Worm (Caenorhabditis elegans): ENCODE results near the gene Y38E10A.1.

The Y38E10A.1 gene

DNA sequence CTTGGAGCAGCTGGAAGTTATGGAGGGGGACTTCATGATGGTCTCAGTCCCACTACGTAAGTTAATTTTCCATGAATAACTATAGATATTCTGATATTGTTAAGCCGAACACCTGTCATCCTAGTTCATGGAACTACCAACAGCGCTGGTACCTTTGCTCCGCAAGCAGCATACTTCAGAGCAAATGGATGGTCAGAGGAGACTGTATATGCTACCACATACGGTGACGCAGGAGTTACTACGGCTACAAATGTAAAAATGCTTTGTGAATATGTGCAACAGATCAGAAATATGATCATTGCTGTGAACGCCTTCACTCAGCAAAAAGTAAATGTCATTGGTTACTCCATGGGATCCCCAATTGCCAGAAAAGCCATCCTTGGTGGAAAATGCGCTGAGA lies 35.7 kb upstream of the Y38E10A.1 start:
- no peak for TF ChIP-seq hmbx-1 (tag; optimal IDR thresholded peaks at IDR 0.05)
- TF ChIP-seq F13C5.2 (tag; optimal IDR thresholded peaks at IDR 0.05) = no peak
- no peak for TF ChIP-seq tra-4 (tag; optimal IDR thresholded peaks at IDR 0.05)
- TF ChIP-seq flt-1 (GFP tag; IDR thresholded peaks at IDR 0.05) = no peak
- TF ChIP-seq sea-1 (GFP tag; conservative IDR thresholded peaks at IDR 0.05) = no peak
- TF ChIP-seq ceh-36 (tag; optimal IDR thresholded peaks at IDR 0.05) = no peak
- TF ChIP-seq pes-1 (GFP tag; IDR thresholded peaks at IDR 0.05) = no peak
- TF ChIP-seq hnd-1 (tag; optimal IDR thresholded peaks at IDR 0.05) = no peak
- no peak for TF ChIP-seq scrt-1 (GFP tag; IDR thresholded peaks at IDR 0.05)
- no peak for TF ChIP-seq ama-1 (optimal IDR thresholded peaks at IDR 0.05)

DNA sequence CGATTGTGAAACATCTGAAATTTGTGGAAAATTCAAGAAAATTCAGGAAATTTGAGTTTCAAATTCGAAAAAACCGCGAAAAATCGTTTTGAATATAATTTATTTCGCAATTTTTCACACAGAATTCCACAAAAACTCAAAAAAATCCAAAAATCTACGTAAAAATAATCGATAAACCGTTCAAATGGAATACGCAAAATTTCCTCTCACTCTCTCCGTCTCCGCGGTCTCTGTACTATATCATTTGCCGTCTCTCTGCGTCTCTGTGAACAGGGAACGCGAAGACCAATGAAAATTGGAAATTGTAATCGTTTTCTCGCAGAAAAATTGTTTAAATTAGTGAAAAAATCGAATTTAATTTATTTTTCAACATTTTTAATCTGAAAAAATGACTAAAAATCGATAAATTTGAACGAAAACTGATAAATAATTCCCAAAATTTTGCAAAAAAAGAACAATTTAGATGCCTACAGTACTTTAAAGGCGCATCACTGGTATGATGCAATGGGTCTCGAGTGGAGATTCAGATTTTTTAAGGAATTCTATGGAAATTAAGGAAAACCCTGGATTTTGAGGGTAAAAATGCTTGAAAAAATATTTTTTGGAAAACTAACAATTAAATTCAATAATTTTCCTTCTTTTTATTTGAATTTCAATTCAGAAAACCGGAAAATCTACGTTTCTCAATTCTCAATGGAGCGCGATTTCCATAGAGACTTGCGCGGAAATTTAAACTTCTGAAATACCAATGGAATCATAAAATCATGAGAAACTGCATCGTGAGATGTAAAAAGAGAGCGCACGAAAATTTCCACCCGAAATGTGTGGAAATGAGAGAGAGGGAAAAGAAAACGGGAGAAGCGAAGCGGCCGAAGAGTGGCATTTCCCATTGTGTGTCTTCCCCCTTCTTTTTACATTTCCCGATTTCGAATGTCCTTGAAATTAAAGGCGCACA lies 33.5 kb upstream of the Y38E10A.1 start, which contains the start of the genes ceh-100 and lips-15:
ceh-100 (minus strand) TSS at position 14 of the 955 bp plus-strand sequence.
lips-15 (plus strand) TSS at position 720 of the 955 bp plus-strand sequence.
- TF ChIP-seq flt-1 (GFP tag; IDR thresholded peaks at IDR 0.05) (no peak), scrt-1 (GFP tag; IDR thresholded peaks at IDR 0.05) (no peak), pes-1 (GFP tag; IDR thresholded peaks at IDR 0.05) (no peak), F13C5.2 (tag; optimal IDR thresholded peaks at IDR 0.05) (no peak), ceh-13 (GFP tag; optimal IDR thresholded peaks at IDR 0.05) (no peak), B0310.2 (tag; optimal IDR thresholded peaks at IDR 0.05) (no peak), ama-1 (optimal IDR thresholded peaks at IDR 0.05) (no peak), hmg-4 (GFP tag; optimal IDR thresholded peaks at IDR 0.05) (no peak), hnd-1 (tag; optimal IDR thresholded peaks at IDR 0.05) (no peak), hmbx-1 (tag; optimal IDR thresholded peaks at IDR 0.05) (no peak), sea-1 (GFP tag; conservative IDR thresholded peaks at IDR 0.05) (no peak), tbx-11 (GFP tag; IDR thresholded peaks at IDR 0.05) (no peak), tbx-37 (GFP tag; conservative IDR thresholded peaks at IDR 0.05) (no peak), tra-4 (tag; optimal IDR thresholded peaks at IDR 0.05) (no peak), ceh-36 (tag; optimal IDR thresholded peaks at IDR 0.05) (no peak), aly-1 (tag; optimal IDR thresholded peaks at IDR 0.05) (no peak), ets-7 (tag; optimal IDR thresholded peaks at IDR 0.05) (no peak)

DNA sequence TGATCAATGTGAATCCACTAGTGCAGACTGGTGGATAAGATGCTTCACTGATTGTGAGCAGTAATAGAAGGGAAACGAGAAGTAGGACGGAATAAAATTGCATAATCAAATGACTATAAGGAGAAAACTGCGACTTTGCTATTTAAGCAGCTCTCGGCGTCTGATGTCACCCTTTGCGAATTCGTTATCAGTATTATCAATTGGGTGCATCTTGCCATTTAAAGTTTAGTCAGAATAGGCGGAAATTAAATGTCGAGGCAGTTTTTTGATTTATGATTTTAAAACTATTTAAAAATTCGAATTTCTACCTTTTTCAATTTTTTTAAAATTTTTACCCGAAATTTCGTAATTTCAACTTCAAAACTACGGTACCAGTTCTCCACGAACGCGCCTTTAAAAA lies 10.5 kb upstream of the Y38E10A.1 start, which contains the start of gene clec-4:
clec-4 (minus strand) TSS at position 162 of the 400 bp plus-strand sequence.
- TF ChIP-seq ets-7 (tag; optimal IDR thresholded peaks at IDR 0.05) (no peak), ama-1 (optimal IDR thresholded peaks at IDR 0.05) (no peak), tbx-37 (GFP tag; conservative IDR thresholded peaks at IDR 0.05) (no peak), F13C5.2 (tag; optimal IDR thresholded peaks at IDR 0.05) (no peak), ceh-13 (GFP tag; optimal IDR thresholded peaks at IDR 0.05) (no peak), hmg-4 (GFP tag; optimal IDR thresholded peaks at IDR 0.05) (no peak), tra-4 (tag; optimal IDR thresholded peaks at IDR 0.05) (no peak), pes-1 (GFP tag; IDR thresholded peaks at IDR 0.05) (no peak), scrt-1 (GFP tag; IDR thresholded peaks at IDR 0.05) (no peak), ceh-36 (tag; optimal IDR thresholded peaks at IDR 0.05) (no peak), B0310.2 (tag; optimal IDR thresholded peaks at IDR 0.05) (no peak)

DNA sequence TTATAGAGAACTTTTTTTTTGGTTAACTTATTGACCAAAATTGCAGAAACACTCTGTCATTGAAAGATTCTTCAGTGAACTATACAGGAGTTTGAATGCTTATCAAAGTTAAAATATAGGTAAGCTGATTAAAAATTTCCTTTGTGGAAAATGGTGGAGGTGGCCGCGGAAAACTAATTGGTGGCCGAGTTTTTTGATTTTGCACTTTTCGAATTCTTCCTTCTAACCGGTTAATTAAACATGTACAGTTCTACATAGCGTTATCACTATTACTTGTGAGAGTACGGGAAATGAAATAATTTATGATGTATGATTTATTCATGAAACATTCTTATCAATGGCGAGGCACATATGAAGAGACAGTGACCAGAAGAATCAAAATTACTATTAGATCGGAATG lies 7.3 kb upstream of the Y38E10A.1 start, which contains the start of gene clec-8:
clec-8 (minus strand) TSS at position 308 of the 400 bp plus-strand sequence.
- TF ChIP-seq ama-1 (optimal IDR thresholded peaks at IDR 0.05) = no peak
- TF ChIP-seq scrt-1 (GFP tag; IDR thresholded peaks at IDR 0.05) = no peak
- no peak for TF ChIP-seq sea-1 (GFP tag; conservative IDR thresholded peaks at IDR 0.05)
- no peak for TF ChIP-seq pes-1 (GFP tag; IDR thresholded peaks at IDR 0.05)
- TF ChIP-seq tbx-11 (GFP tag; IDR thresholded peaks at IDR 0.05) = no peak
- TF ChIP-seq hmbx-1 (tag; optimal IDR thresholded peaks at IDR 0.05) = no peak
- no peak for TF ChIP-seq ceh-36 (tag; optimal IDR thresholded peaks at IDR 0.05)
- no peak for TF ChIP-seq F13C5.2 (tag; optimal IDR thresholded peaks at IDR 0.05)
- TF ChIP-seq ceh-13 (GFP tag; optimal IDR thresholded peaks at IDR 0.05) = no peak
- no peak for TF ChIP-seq B0310.2 (tag; optimal IDR thresholded peaks at IDR 0.05)
- TF ChIP-seq tbx-37 (GFP tag; conservative IDR thresholded peaks at IDR 0.05) = no peak
- TF ChIP-seq flt-1 (GFP tag; IDR thresholded peaks at IDR 0.05) = no peak

DNA sequence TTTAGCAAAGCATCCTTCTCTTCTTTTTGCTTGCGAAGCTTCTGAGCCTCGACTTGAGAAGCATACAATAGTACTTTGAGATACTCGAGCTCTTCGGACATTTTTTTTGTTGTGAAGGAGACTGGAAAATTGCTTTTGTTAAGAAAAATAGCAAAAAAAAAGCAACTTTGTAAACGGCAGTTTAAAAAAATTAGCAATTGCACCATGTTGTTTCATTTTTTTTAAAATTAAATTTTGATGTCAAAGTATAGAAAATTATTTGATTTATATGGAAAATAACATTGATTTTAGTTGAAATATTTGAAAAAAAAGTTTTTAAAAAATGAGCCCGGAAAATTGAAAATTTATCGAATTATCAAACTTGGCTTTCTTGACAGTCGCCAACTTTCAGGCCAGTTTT lies 4.2 kb upstream of the Y38E10A.1 start, which contains the start of gene Y38E10A.3:
Y38E10A.3 (minus strand) TSS at position 101 of the 400 bp plus-strand sequence.
- TF ChIP-seq pes-1 (GFP tag; IDR thresholded peaks at IDR 0.05) = no peak

DNA sequence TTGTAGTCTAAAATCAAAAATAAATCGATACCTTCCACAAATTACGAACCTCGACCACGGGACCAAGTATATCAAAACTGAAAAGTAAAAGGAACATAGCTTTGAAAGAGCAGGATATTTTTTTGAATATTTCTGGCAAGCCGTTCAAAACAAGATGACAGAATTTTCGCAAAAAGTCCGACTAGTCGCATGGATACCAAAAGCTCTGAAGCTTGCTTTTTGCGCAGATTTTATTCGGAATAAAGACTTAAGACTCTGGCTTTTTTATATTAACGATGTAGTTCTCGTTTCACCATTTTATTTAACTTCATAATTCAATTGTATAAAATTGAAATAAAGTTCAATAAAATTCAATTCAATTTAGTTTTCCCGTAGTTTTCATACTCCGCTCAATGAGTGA lies 3.1 kb upstream of the Y38E10A.1 start, which contains the start of gene Y38E10A.2:
Y38E10A.2 (minus strand) TSS at position 101 of the 400 bp plus-strand sequence.
- TF ChIP-seq hnd-1 (tag; optimal IDR thresholded peaks at IDR 0.05) = no peak

- TF ChIP-seq hmg-4 (GFP tag; optimal IDR thresholded peaks at IDR 0.05) (no peak), flt-1 (GFP tag; IDR thresholded peaks at IDR 0.05) (no peak), B0310.2 (tag; optimal IDR thresholded peaks at IDR 0.05) (no peak), aly-1 (tag; optimal IDR thresholded peaks at IDR 0.05) (no peak), ets-7 (tag; optimal IDR thresholded peaks at IDR 0.05) (no peak)
These were observed 2.3 kb upstream of the Y38E10A.1 start, which contains the start of gene Y38E10A.35 for ce11 chrII:12572760-12573159. TSS of gene Y38E10A.35 (minus strand) at chrII:12572860.

DNA sequence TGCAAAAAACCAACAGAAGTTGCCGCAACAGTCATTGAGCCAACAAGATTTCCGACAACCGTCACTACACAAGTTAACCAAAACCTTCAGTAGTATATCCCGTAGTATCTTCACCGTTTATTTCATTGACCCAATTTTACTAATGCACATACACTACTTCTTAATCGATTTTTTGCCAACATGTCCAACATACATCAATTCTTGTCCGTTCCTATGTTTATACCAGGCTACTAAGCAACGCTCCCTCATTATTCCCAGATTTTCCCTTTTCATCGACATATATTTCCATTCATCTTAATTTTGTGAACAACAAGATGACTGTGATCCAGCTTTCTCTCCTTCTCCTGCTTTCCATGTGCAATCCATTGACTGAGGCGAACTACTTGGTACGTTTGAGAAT lies 4.6 kb downstream of the Y38E10A.1 start, which contains the start of gene F49C5.7:
F49C5.7 (plus strand) TSS at position 301 of the 400 bp plus-strand sequence.
- TF ChIP-seq pes-1 (GFP tag; IDR thresholded peaks at IDR 0.05) (no peak), ama-1 (optimal IDR thresholded peaks at IDR 0.05) (no peak), tbx-37 (GFP tag; conservative IDR thresholded peaks at IDR 0.05) (no peak), ceh-36 (tag; optimal IDR thresholded peaks at IDR 0.05) (no peak), aly-1 (tag; optimal IDR thresholded peaks at IDR 0.05) (no peak), hmbx-1 (tag; optimal IDR thresholded peaks at IDR 0.05) (no peak), F13C5.2 (tag; optimal IDR thresholded peaks at IDR 0.05) (no peak), B0310.2 (tag; optimal IDR thresholded peaks at IDR 0.05) (no peak), ceh-13 (GFP tag; optimal IDR thresholded peaks at IDR 0.05) (no peak)

Data from whole organism, early embryonic.